Worm (Caenorhabditis elegans) whole organism, mixed stage, embryonic: Measurements from ENCODE around the gene C25E10.12.
A peak's percentile ranks its signal among the peaks of the same experiment; 100 is the strongest.

Source experiments
- bed-3 ChIP-seq: fragments of 200-800 bp; sonication (Bioruptor generic); optimal IDR thresholded peaks from 3 replicates; lab custom pipeline; 2018; ENCODE audit warnings: mild to moderate bottlenecking, missing genetic modification characterization, moderate library complexity, missing compliant biosample characterization
- blmp-1 ChIP-seq: fragments of 150-350 bp; optimal IDR thresholded peaks from 2 replicates; lab custom pipeline; 2014; ENCODE audit warnings: missing biosample characterization, missing genetic modification characterization
- ceh-39 ChIP-seq: fragments of 150-350 bp; optimal IDR thresholded peaks from 2 replicates; lab custom pipeline; 2014; ENCODE audit warnings: missing biosample characterization, missing genetic modification characterization
- ceh-43 ChIP-seq: fragments of 200-800 bp; sonication (Bioruptor generic); optimal IDR thresholded peaks from 2 replicates; lab custom pipeline; 2018; ENCODE audit warnings: mild to moderate bottlenecking, missing genetic modification characterization, moderate library complexity, missing compliant biosample characterization
- ceh-83 ChIP-seq: fragments of 200-800 bp; sonication (Bioruptor generic); optimal IDR thresholded peaks from 2 replicates; lab custom pipeline; 2018; ENCODE audit warnings: mild to moderate bottlenecking, missing genetic modification characterization, missing compliant biosample characterization
- cnd-1 ChIP-seq: fragments of 200-800 bp; sonication (Bioruptor generic); optimal IDR thresholded peaks from 2 replicates; lab custom pipeline; 2018; ENCODE audit warnings: mild to moderate bottlenecking, missing genetic modification characterization, missing compliant biosample characterization
- elt-3 ChIP-seq: fragments of 150-350 bp; optimal IDR thresholded peaks from 2 replicates; lab custom pipeline; 2014; ENCODE audit warnings: missing biosample characterization, missing genetic modification characterization
- flh-1 ChIP-seq: fragments of 200-800 bp; sonication (Bioruptor generic); optimal IDR thresholded peaks from 2 replicates; lab custom pipeline; 2018; ENCODE audit warnings: mild to moderate bottlenecking, missing genetic modification characterization, moderate library complexity, missing compliant biosample characterization
- ham-2 ChIP-seq: fragments of 200-800 bp; sonication (Bioruptor generic); optimal IDR thresholded peaks from 2 replicates; lab custom pipeline; 2018; ENCODE audit warnings: mild to moderate bottlenecking, missing genetic modification characterization, missing compliant biosample characterization
- hlh-1 ChIP-seq: fragments of 150-350 bp; optimal IDR thresholded peaks from 2 replicates; lab custom pipeline; 2014; ENCODE audit warnings: missing biosample characterization, missing genetic modification reagents, missing genetic modification characterization
- lin-32 ChIP-seq: fragments of 200-800 bp; sonication (Bioruptor generic); optimal IDR thresholded peaks from 2 replicates; lab custom pipeline; 2018; ENCODE audit warnings: mild to moderate bottlenecking, missing genetic modification characterization, missing compliant biosample characterization
- lsy-2 ChIP-seq: fragments of 150-350 bp; optimal IDR thresholded peaks from 2 replicates; lab custom pipeline; 2014; ENCODE audit warnings: missing biosample characterization, missing genetic modification characterization
- mab-5 ChIP-seq: fragments of 150-350 bp; optimal IDR thresholded peaks from 2 replicates; lab custom pipeline; 2014; ENCODE audit warnings: missing biosample characterization, missing genetic modification characterization
- mep-1 ChIP-seq: fragments of 150-350 bp; optimal IDR thresholded peaks from 2 replicates; lab custom pipeline; 2017; ENCODE audit warnings: missing biosample characterization, missing genetic modification reagents, missing genetic modification characterization, inconsistent platforms
- mls-2 ChIP-seq: sonication (generic microtip); optimal IDR thresholded peaks from 2 replicates; lab custom pipeline; 2016; ENCODE audit warnings: mild to moderate bottlenecking, missing genetic modification characterization, moderate library complexity, missing compliant biosample characterization
- nhr-12 ChIP-seq: fragments of 150-350 bp; optimal IDR thresholded peaks from 2 replicates; lab custom pipeline; 2014; ENCODE audit warnings: missing biosample characterization, missing genetic modification characterization
- nhr-237 ChIP-seq: fragments of 150-350 bp; optimal IDR thresholded peaks from 2 replicates; lab custom pipeline; 2014; ENCODE audit warnings: missing biosample characterization, missing genetic modification characterization
- nhr-28 ChIP-seq: fragments of 150-350 bp; optimal IDR thresholded peaks from 2 replicates; lab custom pipeline; 2014; ENCODE audit warnings: missing biosample characterization, missing genetic modification characterization
- nhr-76 ChIP-seq: sonication (generic microtip); optimal IDR thresholded peaks from 2 replicates; lab custom pipeline; 2017; ENCODE audit warnings: missing biosample characterization, missing genetic modification characterization
- pha-4 ChIP-seq: fragments of 150-350 bp; optimal IDR thresholded peaks from 2 replicates; lab custom pipeline; 2018; ENCODE audit warnings: missing biosample characterization, missing genetic modification reagents, missing genetic modification characterization
- sem-2 ChIP-seq: fragments of 200-800 bp; sonication (Bioruptor generic); optimal IDR thresholded peaks from 2 replicates; lab custom pipeline; 2018; ENCODE audit warnings: mild to moderate bottlenecking, missing genetic modification characterization, missing compliant biosample characterization
- snpc-4 ChIP-seq: fragments of 150-350 bp; optimal IDR thresholded peaks from 2 replicates; lab custom pipeline; 2014; ENCODE audit warnings: missing biosample characterization, missing genetic modification characterization
- sptf-1 ChIP-seq: sonication (generic microtip); optimal IDR thresholded peaks from 2 replicates; lab custom pipeline; 2017; ENCODE audit warnings: mild to moderate bottlenecking, missing genetic modification characterization, moderate library complexity, missing compliant biosample characterization
- tbx-8 ChIP-seq: fragments of 200-800 bp; sonication (Bioruptor generic); optimal IDR thresholded peaks from 2 replicates; lab custom pipeline; 2018; ENCODE audit warnings: mild to moderate bottlenecking, missing genetic modification characterization, moderate library complexity, missing compliant biosample characterization
- unc-120 ChIP-seq: sonication (generic microtip); optimal IDR thresholded peaks from 2 replicates; lab custom pipeline; 2017; ENCODE audit warnings: missing genetic modification characterization, missing compliant biosample characterization; ENCODE audit not compliant: poor library complexity, severe bottlenecking
- unc-39 ChIP-seq: fragments of 150-350 bp; optimal IDR thresholded peaks from 2 replicates; lab custom pipeline; 2014; ENCODE audit warnings: missing biosample characterization, missing genetic modification characterization
- unc-62 ChIP-seq: fragments of 150-350 bp; optimal IDR thresholded peaks from 2 replicates; lab custom pipeline; 2014; ENCODE audit warnings: missing biosample characterization, missing genetic modification reagents, missing genetic modification characterization
- zip-8 ChIP-seq: fragments of 150-350 bp; optimal IDR thresholded peaks from 2 replicates; lab custom pipeline; 2014; ENCODE audit warnings: missing biosample characterization, missing genetic modification characterization
- ztf-11 ChIP-seq: fragments of 150-350 bp; optimal IDR thresholded peaks from 2 replicates; lab custom pipeline; 2014; ENCODE audit warnings: missing biosample characterization, missing genetic modification characterization

The C25E10.12 gene

DNA sequence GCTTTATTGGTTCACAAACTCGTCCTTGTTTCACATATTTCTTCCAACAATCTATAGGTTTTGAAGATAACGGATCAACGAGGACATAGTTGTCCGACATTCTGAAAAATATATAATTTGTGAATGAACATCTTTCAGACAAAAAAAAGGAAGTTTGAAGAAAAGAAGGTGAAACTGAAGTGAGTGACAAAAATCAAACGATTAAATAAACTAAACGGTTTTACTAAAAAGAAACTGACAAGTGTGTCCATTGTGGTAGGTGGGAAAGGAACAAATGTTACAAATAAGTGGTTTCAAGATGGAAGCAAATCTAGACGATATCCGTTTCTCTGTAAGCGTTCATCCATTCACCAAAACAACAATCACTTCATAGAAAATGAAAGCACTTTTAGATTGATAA lies at the start of gene C25E10.12:
TSS of gene C25E10.12 (minus strand) at position 101 of the 400 bp plus-strand sequence.
- TF ChIP-seq sem-2 (GFP tag; lab: Kevin White, UChicago): no peak
- no peak for TF ChIP-seq ceh-43 (GFP tag; lab: Kevin White, UChicago)
- TF ChIP-seq unc-39: no peak
- TF ChIP-seq lin-32 (GFP tag; lab: Kevin White, UChicago): no peak
- TF ChIP-seq bed-3 (GFP tag; lab: Kevin White, UChicago): no peak
- TF ChIP-seq sptf-1 (tag; lab: Kevin White, UChicago): no peak
- TF ChIP-seq, all 35 proteins: peak for 0

DNA sequence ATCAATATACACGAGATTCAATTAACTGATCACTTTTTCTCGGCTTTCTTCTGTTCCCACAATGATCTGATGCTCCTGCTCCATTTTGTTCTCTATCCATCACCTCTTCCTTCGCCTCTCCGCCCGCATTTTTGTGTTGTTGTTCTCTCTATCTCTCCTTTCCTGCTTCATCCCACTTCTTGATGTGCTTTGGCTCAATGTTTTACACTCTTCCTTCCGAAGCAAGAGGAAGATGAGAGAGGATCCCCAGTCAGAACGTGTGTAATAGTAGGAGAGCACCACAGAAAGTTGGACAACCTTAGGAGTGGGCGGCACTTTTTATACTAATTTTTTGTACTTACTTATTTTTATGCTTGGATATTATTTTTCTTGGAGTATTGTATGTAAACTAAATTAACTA lies 49.7 kb upstream of the C25E10.12 start:
- TF ChIP-seq hlh-1: peak; percentile 43
- no peak for TF ChIP-seq cnd-1 (tag; lab: Kevin White, UChicago)
- TF ChIP-seq blmp-1 (tag; lab: Kevin White, UChicago): no peak
- TF ChIP-seq ztf-11: no peak
- TF ChIP-seq tbx-8: no peak
- no peak for TF ChIP-seq mab-5 (tag; lab: Kevin White, UChicago)
- no peak for TF ChIP-seq ceh-39 (tag; lab: Kevin White, UChicago)
- TF ChIP-seq unc-120 (tag; lab: Kevin White, UChicago): peak; percentile 97
- TF ChIP-seq nhr-12: no peak
- TF ChIP-seq zip-8 (tag; lab: Kevin White, UChicago): no peak
- no peak for TF ChIP-seq ham-2 (GFP tag; lab: Kevin White, UChicago)
- TF ChIP-seq lsy-2 (tag; lab: Kevin White, UChicago): no peak
- TF ChIP-seq, all 35 proteins: peak for 2

DNA sequence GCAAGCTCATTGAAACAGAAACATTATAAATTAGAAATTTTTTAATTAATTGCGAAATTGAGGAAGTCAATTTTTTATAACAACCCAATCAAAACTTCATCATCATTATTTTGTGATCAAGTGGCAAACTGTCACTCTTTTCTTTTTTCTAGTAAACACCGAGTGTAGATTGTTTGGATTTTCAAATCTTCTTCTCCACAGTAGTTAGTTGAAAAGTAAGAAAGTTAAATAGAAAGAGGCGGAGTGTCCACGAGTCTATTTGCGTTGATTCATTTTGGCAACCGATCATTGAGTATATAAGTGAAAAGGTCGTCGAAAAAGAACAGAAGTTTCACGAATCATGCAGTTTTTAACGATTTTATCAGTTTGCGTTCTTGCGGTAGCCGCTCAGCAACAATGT lies 47.0 kb upstream of the C25E10.12 start, which contains the start of gene pqn-31:
TSS of gene pqn-31 (plus strand) at position 301 of the 400 bp plus-strand sequence.
- no peak for TF ChIP-seq ham-2 (GFP tag; lab: Kevin White, UChicago)
- TF ChIP-seq nhr-76 (tag; lab: Kevin White, UChicago): no peak
- TF ChIP-seq pha-4: no peak
- no peak for TF ChIP-seq unc-39
- no peak for TF ChIP-seq snpc-4
- TF ChIP-seq blmp-1 (tag; lab: Kevin White, UChicago): no peak
- TF ChIP-seq ceh-43 (GFP tag; lab: Kevin White, UChicago): no peak
- TF ChIP-seq unc-62 (GFP tag; lab: Kevin White, UChicago): no peak
- no peak for TF ChIP-seq ceh-39 (tag; lab: Kevin White, UChicago)
- no peak for TF ChIP-seq hlh-1
- no peak for TF ChIP-seq zip-8 (tag; lab: Kevin White, UChicago)
- TF ChIP-seq ztf-11: no peak
- TF ChIP-seq sem-2 (GFP tag; lab: Kevin White, UChicago): no peak
- no peak for TF ChIP-seq nhr-237 (tag; lab: Kevin White, UChicago)
- no peak for TF ChIP-seq mab-5 (tag; lab: Kevin White, UChicago)
- no peak for TF ChIP-seq ceh-83 (GFP tag; lab: Kevin White, UChicago)
- no peak for TF ChIP-seq mls-2 (tag; lab: Kevin White, UChicago)
- no peak for TF ChIP-seq mep-1
- TF ChIP-seq, all 35 proteins: peak for 0

DNA sequence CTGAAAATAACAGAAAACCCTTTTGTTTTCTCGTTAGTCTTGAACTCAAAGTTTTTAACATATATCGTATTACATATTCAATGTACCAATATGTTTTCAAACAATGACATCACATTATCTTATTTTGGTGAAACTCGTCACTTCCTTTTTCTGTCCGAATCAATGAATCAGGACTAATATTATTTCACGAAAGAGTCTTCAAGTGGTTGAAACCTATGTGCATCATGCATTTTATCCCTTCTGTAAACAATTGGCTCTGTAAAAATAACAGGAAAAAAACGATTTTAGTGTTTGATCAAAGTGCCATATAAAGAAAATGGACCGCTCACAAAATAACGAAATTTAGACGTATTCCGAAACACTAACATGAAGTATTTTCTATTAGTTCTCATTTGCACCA lies 46.0 kb upstream of the C25E10.12 start, which contains the start of gene F21C10.18:
TSS of gene F21C10.18 (plus strand) at position 301 of the 400 bp plus-strand sequence.
- TF ChIP-seq ztf-11: no peak
- no peak for TF ChIP-seq hlh-1
- TF ChIP-seq ham-2 (GFP tag; lab: Kevin White, UChicago): no peak
- TF ChIP-seq flh-1 (GFP tag; lab: Kevin White, UChicago): no peak
- no peak for TF ChIP-seq zip-8 (tag; lab: Kevin White, UChicago)
- no peak for TF ChIP-seq nhr-28 (tag; lab: Kevin White, UChicago)

DNA sequence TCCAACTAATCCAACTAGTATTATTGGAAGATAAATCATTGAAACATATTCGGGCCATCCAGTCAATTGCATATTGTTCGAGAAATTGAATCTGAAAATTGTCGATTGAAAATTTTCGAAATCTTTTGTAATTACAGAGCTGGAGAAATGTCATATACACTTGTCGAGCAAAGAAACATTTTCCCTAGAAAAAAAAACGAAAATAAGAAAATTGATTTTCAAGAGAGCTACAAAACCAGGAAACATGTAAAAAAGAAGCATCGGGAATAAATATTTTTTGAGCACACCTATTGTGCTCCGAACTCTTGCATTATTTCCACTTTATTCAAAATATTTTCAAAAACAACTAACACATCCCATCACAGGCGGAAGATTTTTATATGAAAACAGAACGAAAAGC lies 38.8 kb upstream of the C25E10.12 start, which contains the start of gene frpr-6:
TSS of gene frpr-6 (minus strand) at position 101 of the 400 bp plus-strand sequence.
- TF ChIP-seq tbx-8 (no peak), lsy-2 (tag; lab: Kevin White, UChicago) (no peak), ceh-83 (GFP tag; lab: Kevin White, UChicago) (no peak), flh-1 (GFP tag; lab: Kevin White, UChicago) (no peak), ceh-43 (GFP tag; lab: Kevin White, UChicago) (no peak), elt-3 (tag; lab: Kevin White, UChicago) (no peak), ceh-39 (tag; lab: Kevin White, UChicago) (no peak), lin-32 (GFP tag; lab: Kevin White, UChicago) (no peak), mab-5 (tag; lab: Kevin White, UChicago) (no peak), ztf-11 (no peak), sem-2 (GFP tag; lab: Kevin White, UChicago) (no peak), zip-8 (tag; lab: Kevin White, UChicago) (no peak), unc-39 (no peak), unc-120 (tag; lab: Kevin White, UChicago) (no peak), blmp-1 (tag; lab: Kevin White, UChicago) (no peak)
